Comparison of ENCODE assay signal across 2 worm cellular contexts in the genomic region with DNA sequence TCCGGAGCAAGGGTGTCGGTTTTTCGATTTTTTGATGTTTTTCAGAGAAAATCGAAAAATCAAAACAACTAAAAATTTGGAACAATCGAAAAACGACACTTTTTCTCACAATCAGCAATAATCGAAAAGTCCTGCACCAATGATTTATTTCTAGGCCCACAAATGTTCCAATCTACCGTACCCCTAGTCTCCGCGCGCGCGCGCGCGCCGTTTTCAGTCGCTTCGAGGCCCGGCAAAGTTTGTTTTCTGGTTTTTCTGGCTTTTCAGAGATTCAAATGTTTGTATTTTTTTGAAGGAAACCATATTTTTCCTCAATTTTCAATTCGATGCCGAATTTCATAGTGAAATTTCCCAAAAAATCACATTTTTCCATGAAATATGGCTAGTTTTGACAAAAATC.
TF ChIP-seq lines count a peak whose summit lies in the region.

No protein-coding gene starts in this region.

TF ChIP-seq in whole organism, L4 larva, 104 proteins besides CTCF, POLR2A, EP300 and RAD21:
- peak; percentile 62 for TF ChIP-seq Y48G9A.11 (GFP tag; IDR thresholded peaks at IDR 0.05; lab: Robert Waterston, UW)
- no peak for TF ChIP-seq snpc-1.2 (GFP tag; IDR thresholded peaks at IDR 0.05; lab: Robert Waterston, UW)
- no peak for TF ChIP-seq F10B5.3 (tag; optimal IDR thresholded peaks at IDR 0.05; lab: Kevin White, UChicago)
- no peak for TF ChIP-seq ceh-62 (tag; optimal IDR thresholded peaks at IDR 0.05; lab: Kevin White, UChicago)
- TF ChIP-seq F26F4.8 (GFP tag; conservative IDR thresholded peaks at IDR 0.05; lab: Robert Waterston, UW), result no peak
- TF ChIP-seq nhr-77 (tag; optimal IDR thresholded peaks at IDR 0.05; lab: Kevin White, UChicago), result no peak

TF ChIP-seq in whole organism, young adult, 124 proteins besides CTCF, POLR2A, EP300 and RAD21 (continues in another document):
- TF ChIP-seq nhr-90 (tag; optimal IDR thresholded peaks at IDR 0.05; lab: Kevin White, UChicago), result no peak
- TF ChIP-seq ama-1 (optimal IDR thresholded peaks at IDR 0.05; lab: Kevin White, UChicago), result no peak
- TF ChIP-seq ama-1 (GFP tag; optimal IDR thresholded peaks at IDR 0.05; lab: Kevin White, UChicago), result no peak
- TF ChIP-seq ceh-79 (tag; optimal IDR thresholded peaks at IDR 0.05; lab: Kevin White, UChicago), result no peak
- TF ChIP-seq dox-1 (GFP tag; IDR thresholded peaks at IDR 0.05; lab: Robert Waterston, UW), result peak; percentile 78
- peak; percentile 54 for TF ChIP-seq rcor-1 (GFP tag; IDR thresholded peaks at IDR 0.05; lab: Robert Waterston, UW)
- peak; percentile 20; the same call in 1 of the 2 replicates for TF ChIP-seq egrh-3 (GFP tag; IDR thresholded peaks at IDR 0.05; lab: Robert Waterston, UW)
- TF ChIP-seq nfya-2 (GFP tag; IDR thresholded peaks at IDR 0.05; lab: Robert Waterston, UW), result no peak
- TF ChIP-seq athp-1 (tag; optimal IDR thresholded peaks at IDR 0.05; lab: Kevin White, UChicago), result no peak
- TF ChIP-seq mel-28 (tag; optimal IDR thresholded peaks at IDR 0.05; lab: Kevin White, UChicago; ENCODE audit: borderline replicate concordance), result no peak
- TF ChIP-seq rec-8 (tag; optimal IDR thresholded peaks at IDR 0.05; lab: Kevin White, UChicago), result no peak
- TF ChIP-seq ceh-27 (GFP tag; optimal IDR thresholded peaks at IDR 0.05; lab: Kevin White, UChicago), result no peak
- TF ChIP-seq ceh-91 (GFP tag; IDR thresholded peaks at IDR 0.05; lab: Robert Waterston, UW), result peak; percentile 92
- TF ChIP-seq nfyb-1 (GFP tag; IDR thresholded peaks at IDR 0.05; lab: Robert Waterston, UW), result no peak
- no peak for TF ChIP-seq lag-1 (GFP tag; IDR thresholded peaks at IDR 0.05; lab: Robert Waterston, UW)
- TF ChIP-seq lin-40 (tag; optimal IDR thresholded peaks at IDR 0.05; lab: Kevin White, UChicago), result no peak
- peak; percentile 65 for TF ChIP-seq hmg-1.2 (GFP tag; IDR thresholded peaks at IDR 0.05; lab: Robert Waterston, UW)
- no peak for TF ChIP-seq snpc-1.3 (tag; optimal IDR thresholded peaks at IDR 0.05; lab: Kevin White, UChicago; ENCODE audit: insufficient read depth)
- no peak for TF ChIP-seq chd-7 (tag; optimal IDR thresholded peaks at IDR 0.05; lab: Kevin White, UChicago)
- peak; percentile 99 for TF ChIP-seq madf-8 (GFP tag; conservative IDR thresholded peaks at IDR 0.05; lab: Robert Waterston, UW)
- 0 out of 2 replicates have a peak, but pooled peaks have one; percentile 14 for TF ChIP-seq lin-26 (GFP tag; IDR thresholded peaks at IDR 0.05; lab: Robert Waterston, UW)
- no peak for TF ChIP-seq F39B2.1 (GFP tag; IDR thresholded peaks at IDR 0.05; lab: Robert Waterston, UW)
- no peak for TF ChIP-seq tbx-9 (tag; optimal IDR thresholded peaks at IDR 0.05; lab: Kevin White, UChicago; ENCODE audit: borderline replicate concordance)
- no peak for TF ChIP-seq lsy-27 (tag; optimal IDR thresholded peaks at IDR 0.05; lab: Kevin White, UChicago; ENCODE audit: borderline replicate concordance, insufficient read depth)
- peak; percentile 86 for TF ChIP-seq C17E4.6 (GFP tag; IDR thresholded peaks at IDR 0.05; lab: Robert Waterston, UW)
- TF ChIP-seq Y56A3A.18 (GFP tag; IDR thresholded peaks at IDR 0.05; lab: Robert Waterston, UW), result no peak
- peak; percentile 96 for TF ChIP-seq lsl-1 (GFP tag; optimal IDR thresholded peaks at IDR 0.05; lab: Kevin White, UChicago)
- peak; percentile 18 for TF ChIP-seq tbp1 (GFP tag; optimal IDR thresholded peaks at IDR 0.05; lab: Kevin White, UChicago)
- TF ChIP-seq C06A6.2 (GFP tag; conservative IDR thresholded peaks at IDR 0.05; lab: Robert Waterston, UW), result no peak
- no peak for TF ChIP-seq him-1 (tag; optimal IDR thresholded peaks at IDR 0.05; lab: Kevin White, UChicago)
- no peak for TF ChIP-seq ztf-28 (GFP tag; IDR thresholded peaks at IDR 0.05; lab: Robert Waterston, UW)
- TF ChIP-seq somi-1 (GFP tag; optimal IDR thresholded peaks at IDR 0.05; lab: Kevin White, UChicago), result no peak
- no peak for TF ChIP-seq gei-17 (GFP tag; optimal IDR thresholded peaks at IDR 0.05; lab: Kevin White, UChicago)
- TF ChIP-seq hrde-1 (tag; optimal IDR thresholded peaks at IDR 0.05; lab: Kevin White, UChicago; ENCODE audit: borderline replicate concordance), result no peak
- TF ChIP-seq T07F8.4 (tag; optimal IDR thresholded peaks at IDR 0.05; lab: Kevin White, UChicago), result no peak
- TF ChIP-seq akir-1 (GFP tag; optimal IDR thresholded peaks at IDR 0.05; lab: Kevin White, UChicago), result no peak
- TF ChIP-seq T26A5.8 (tag; optimal IDR thresholded peaks at IDR 0.05; lab: Kevin White, UChicago), result no peak
- TF ChIP-seq sptf-2 (GFP tag; optimal IDR thresholded peaks at IDR 0.05; lab: Kevin White, UChicago), result no peak
- TF ChIP-seq K12H6.12 (tag; optimal IDR thresholded peaks at IDR 0.05; lab: Kevin White, UChicago), result no peak
- no peak for TF ChIP-seq nfya-1 (tag; optimal IDR thresholded peaks at IDR 0.05; lab: Kevin White, UChicago; ENCODE audit: borderline replicate concordance, insufficient read depth)
- TF ChIP-seq nhr-179 (tag; optimal IDR thresholded peaks at IDR 0.05; lab: Kevin White, UChicago), result no peak
- TF ChIP-seq madf-10 (tag; optimal IDR thresholded peaks at IDR 0.05; lab: Kevin White, UChicago), result no peak
- 0 out of 2 replicates have a peak, but pooled peaks have one; percentile 22 for TF ChIP-seq Y67H2A.10 (GFP tag; conservative IDR thresholded peaks at IDR 0.05; lab: Robert Waterston, UW)
- TF ChIP-seq F37B4.10 (GFP tag; IDR thresholded peaks at IDR 0.05; lab: Robert Waterston, UW), result no peak
- no peak for TF ChIP-seq sea-2 (GFP tag; IDR thresholded peaks at IDR 0.05; lab: Robert Waterston, UW)
- TF ChIP-seq F10E7.11 (tag; optimal IDR thresholded peaks at IDR 0.05; lab: Kevin White, UChicago), result no peak
- TF ChIP-seq F23B12.7 (tag; optimal IDR thresholded peaks at IDR 0.05; lab: Kevin White, UChicago; ENCODE audit: insufficient read depth), result no peak
- peak; percentile 93 for TF ChIP-seq dpl-1 (GFP tag; optimal IDR thresholded peaks at IDR 0.05; lab: Kevin White, UChicago)
- peak; percentile 73 for TF ChIP-seq lin-54 (GFP tag; optimal IDR thresholded peaks at IDR 0.05; lab: Kevin White, UChicago)
- TF ChIP-seq ceh-58 (GFP tag; IDR thresholded peaks at IDR 0.05; lab: Robert Waterston, UW), result no peak
- no peak for TF ChIP-seq cebp-2 (GFP tag; IDR thresholded peaks at IDR 0.05; lab: Robert Waterston, UW)
- no peak for TF ChIP-seq ztf-3 (GFP tag; optimal IDR thresholded peaks at IDR 0.05; lab: Kevin White, UChicago)
- no peak for TF ChIP-seq dpff-1 (tag; optimal IDR thresholded peaks at IDR 0.05; lab: Kevin White, UChicago)
- peak; percentile 82 for TF ChIP-seq Y79H2A.3 (GFP tag; conservative IDR thresholded peaks at IDR 0.05; lab: Robert Waterston, UW)
- no peak for TF ChIP-seq B0261.1 (tag; optimal IDR thresholded peaks at IDR 0.05; lab: Kevin White, UChicago)
- TF ChIP-seq F52B5.7 (tag; optimal IDR thresholded peaks at IDR 0.05; lab: Kevin White, UChicago), result no peak
- TF ChIP-seq egl-44 (GFP tag; IDR thresholded peaks at IDR 0.05; lab: Robert Waterston, UW), result no peak
- TF ChIP-seq F57A8.1 (GFP tag; optimal IDR thresholded peaks at IDR 0.05; lab: Kevin White, UChicago), result no peak
- TF ChIP-seq ztf-18 (tag; optimal IDR thresholded peaks at IDR 0.05; lab: Kevin White, UChicago), result no peak
- TF ChIP-seq tlf-1 (GFP tag; optimal IDR thresholded peaks at IDR 0.05; lab: Kevin White, UChicago), result peak; percentile 38
- TF ChIP-seq nhr-27 (tag; optimal IDR thresholded peaks at IDR 0.05; lab: Kevin White, UChicago), result no peak
- peak; percentile 57; the same call in 1 of the 2 replicates for TF ChIP-seq Y53G8AR.9 (GFP tag; conservative IDR thresholded peaks at IDR 0.05; lab: Robert Waterston, UW)
- no peak for TF ChIP-seq ceh-40 (GFP tag; IDR thresholded peaks at IDR 0.05; lab: Robert Waterston, UW)
- peak; percentile 85 for TF ChIP-seq F33H1.4 (GFP tag; IDR thresholded peaks at IDR 0.05; lab: Robert Waterston, UW)
- no peak for TF ChIP-seq sdz-38 (tag; optimal IDR thresholded peaks at IDR 0.05; lab: Kevin White, UChicago)
- no peak for TF ChIP-seq K11D2.4 (GFP tag; IDR thresholded peaks at IDR 0.05; lab: Robert Waterston, UW)
- no peak for TF ChIP-seq ztf-25 (GFP tag; IDR thresholded peaks at IDR 0.05; lab: Robert Waterston, UW)
- no peak for TF ChIP-seq hlh-12 (tag; optimal IDR thresholded peaks at IDR 0.05; lab: Kevin White, UChicago)
- peak in 1 of 3 experiments; percentile 68 for TF ChIP-seq lin-35 (GFP tag; optimal IDR thresholded peaks at IDR 0.05; lab: Kevin White, UChicago)
- TF ChIP-seq bed-1 (GFP tag; IDR thresholded peaks at IDR 0.05; lab: Robert Waterston, UW), result no peak
- no peak for TF ChIP-seq egl-18 (GFP tag; IDR thresholded peaks at IDR 0.05; lab: Robert Waterston, UW)
- TF ChIP-seq snpc-4 (GFP tag; optimal IDR thresholded peaks at IDR 0.05; lab: Kevin White, UChicago), result no peak
- TF ChIP-seq snpc-4 (tag; optimal IDR thresholded peaks at IDR 0.05; lab: Kevin White, UChicago), result no peak
- no peak for TF ChIP-seq mxl-1 (tag; optimal IDR thresholded peaks at IDR 0.05; lab: Kevin White, UChicago)
- peak; percentile 98 for TF ChIP-seq efl-1 (GFP tag; optimal IDR thresholded peaks at IDR 0.05; lab: Kevin White, UChicago)
- TF ChIP-seq nhr-120 (GFP tag; IDR thresholded peaks at IDR 0.05; lab: Robert Waterston, UW), result no peak
- TF ChIP-seq ceh-100 (GFP tag; IDR thresholded peaks at IDR 0.05; lab: Robert Waterston, UW), result peak; percentile 42; the same call in 1 of the 2 replicates
- no peak for TF ChIP-seq ccch-3 (GFP tag; optimal IDR thresholded peaks at IDR 0.05; lab: Kevin White, UChicago)
- TF ChIP-seq F55B11.4 (tag; optimal IDR thresholded peaks at IDR 0.05; lab: Kevin White, UChicago; ENCODE audit: borderline replicate concordance, insufficient read depth), result no peak
- TF ChIP-seq ztf-6 (GFP tag; IDR thresholded peaks at IDR 0.05; lab: Robert Waterston, UW), result no peak
- TF ChIP-seq ets-4 (GFP tag; optimal IDR thresholded peaks at IDR 0.05; lab: Kevin White, UChicago), result no peak
- no peak for TF ChIP-seq Y53F4B.3 (GFP tag; IDR thresholded peaks at IDR 0.05; lab: Robert Waterston, UW)
- TF ChIP-seq atf-7 (tag; optimal IDR thresholded peaks at IDR 0.05; lab: Kevin White, UChicago), result no peak
